Worm (Caenorhabditis elegans): Measurements from ENCODE around the gene R151.8.

DNA sequence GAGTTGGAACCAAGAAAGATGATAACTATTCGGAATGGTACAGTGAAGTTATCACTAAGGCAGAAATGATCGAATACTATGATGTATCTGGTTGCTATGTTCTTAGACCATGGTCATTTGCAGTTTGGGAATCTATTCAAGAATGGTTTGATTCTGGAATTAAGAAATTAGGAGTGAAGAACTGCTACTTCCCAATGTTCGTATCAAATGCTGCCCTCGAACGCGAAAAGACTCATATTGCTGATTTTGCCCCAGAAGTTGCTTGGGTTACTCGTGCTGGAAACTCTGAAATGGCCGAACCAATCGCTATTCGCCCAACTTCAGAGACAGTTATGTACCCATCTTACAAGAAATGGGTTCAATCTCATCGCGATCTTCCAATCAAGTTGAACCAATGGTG, 9.8 kb upstream of the R151.8 start:
- TF ChIP-seq dao-5 (tag; optimal IDR thresholded peaks at IDR 0.05): no peak
- no peak for TF ChIP-seq W03F9.2 (tag; optimal IDR thresholded peaks at IDR 0.05)
- TF ChIP-seq him-1 (tag; optimal IDR thresholded peaks at IDR 0.05): no peak
